Fruit fly (Drosophila melanogaster) whole organism, embryonic: ENCODE data around the gene CG42571.
A peak's percentile ranks its signal among the peaks of the same experiment; 100 is the strongest.

Experiments used
- Asciz ChIP-seq: fragments of 200-800 bp; sonication (Bioruptor generic); optimal IDR thresholded peaks from 2 replicates; lab custom pipeline; 2017; ENCODE audit warnings: missing biosample characterization, mild to moderate bottlenecking, missing genetic modification characterization, missing genetic modification reagents
- Atf6 ChIP-seq: fragments of 200-800 bp; sonication (Bioruptor generic); IDR thresholded peaks from 2 replicates; pipeline ENCODE4 v1.3.6; 2022; ENCODE audit warnings: missing biosample characterization, missing genetic modification characterization
- CG10431 ChIP-seq: fragments of 200-800 bp; sonication (Bioruptor generic); optimal IDR thresholded peaks from 3 replicates; lab custom pipeline; 2018; ENCODE audit warnings: missing biosample characterization, mild to moderate bottlenecking, missing genetic modification characterization
- CG11456 ChIP-seq: fragments of 200-800 bp; sonication (Bioruptor generic); IDR thresholded peaks from 3 replicates; pipeline ENCODE4 v1.3.6; 2022; ENCODE audit warnings: missing biosample characterization, missing genetic modification characterization
- CG11560 ChIP-seq: fragments of 200-800 bp; sonication (Bioruptor generic); IDR thresholded peaks from 3 replicates; pipeline ENCODE4 v1.3.6; 2022; ENCODE audit warnings: missing biosample characterization, missing genetic modification characterization
- CG12071 ChIP-seq: fragments of 200-800 bp; sonication (Bioruptor generic); optimal IDR thresholded peaks from 3 replicates; lab custom pipeline; 2018; ENCODE audit warnings: missing biosample characterization, mild to moderate bottlenecking, missing genetic modification characterization
- CG12659 ChIP-seq: fragments of 200-800 bp; sonication (Bioruptor generic); optimal IDR thresholded peaks from 3 replicates; lab custom pipeline; 2017; ENCODE audit warnings: mild to moderate bottlenecking, missing biosample characterization, missing genetic modification reagents, missing genetic modification characterization
- CG12942 ChIP-seq: fragments of 200-800 bp; sonication (Bioruptor generic); optimal IDR thresholded peaks from 3 replicates; lab custom pipeline; 2016; ENCODE audit warnings: missing biosample characterization, missing genetic modification characterization
- CG13624 ChIP-seq: fragments of 200-800 bp; sonication (Bioruptor generic); optimal IDR thresholded peaks from 2 replicates; lab custom pipeline; 2016; ENCODE audit warnings: missing biosample characterization, missing genetic modification characterization
- CG15696 ChIP-seq: fragments of 200-800 bp; sonication (Bioruptor generic); optimal IDR thresholded peaks from 2 replicates; lab custom pipeline; 2019; ENCODE audit warnings: missing biosample characterization, mild to moderate bottlenecking, missing genetic modification characterization, moderate library complexity
- CG17328 ChIP-seq: fragments of 200-800 bp; sonication (Bioruptor generic); IDR thresholded peaks from 2 replicates; pipeline ENCODE4 v1.3.6; 2022; ENCODE audit warnings: missing biosample characterization, missing genetic modification characterization
- CG17359 ChIP-seq: fragments of 200-800 bp; sonication (Bioruptor generic); optimal IDR thresholded peaks from 3 replicates; lab custom pipeline; 2018; ENCODE audit warnings: missing biosample characterization, mild to moderate bottlenecking, missing genetic modification characterization, moderate library complexity
- CG17385 ChIP-seq: fragments of 200-800 bp; sonication (Bioruptor generic); optimal IDR thresholded peaks from 3 replicates; lab custom pipeline; 2018; ENCODE audit warnings: missing biosample characterization, mild to moderate bottlenecking, missing genetic modification characterization
- CG1792 ChIP-seq: fragments of 200-800 bp; sonication (Bioruptor generic); optimal IDR thresholded peaks from 2 replicates; lab custom pipeline; 2016; ENCODE audit warnings: missing biosample characterization, missing genetic modification characterization
- CG32772 ChIP-seq: fragments of 200-800 bp; sonication (Bioruptor generic); IDR thresholded peaks from 2 replicates; pipeline ENCODE4 v1.3.6; 2022; ENCODE audit warnings: missing biosample characterization, missing genetic modification characterization
- CG5245 ChIP-seq: fragments of 200-800 bp; sonication (Bioruptor generic); optimal IDR thresholded peaks from 3 replicates; lab custom pipeline; 2016; ENCODE audit warnings: missing biosample characterization, missing genetic modification characterization
- CG6175 ChIP-seq: fragments of 200-800 bp; sonication (Bioruptor generic); IDR thresholded peaks from 3 replicates; pipeline ENCODE4 v1.3.6; 2022; ENCODE audit warnings: missing biosample characterization, missing genetic modification characterization
- CG7556 ChIP-seq: fragments of 200-800 bp; sonication (Bioruptor generic); optimal IDR thresholded peaks from 2 replicates; lab custom pipeline; 2017; ENCODE audit warnings: missing biosample characterization, mild to moderate bottlenecking, missing genetic modification characterization
- CHES-1-like ChIP-seq: fragments of 200-800 bp; sonication (Bioruptor generic); optimal IDR thresholded peaks from 2 replicates; lab custom pipeline; 2016; ENCODE audit warnings: missing biosample characterization, missing genetic modification characterization
- Camta ChIP-seq: fragments of 200-800 bp; sonication (Bioruptor generic); optimal IDR thresholded peaks from 2 replicates; lab custom pipeline; 2016; ENCODE audit warnings: missing biosample characterization, missing genetic modification characterization
- Dref ChIP-seq: fragments of 200-800 bp; sonication (Bioruptor generic); IDR thresholded peaks from 2 replicates; pipeline ENCODE4 v1.3.6; 2022; ENCODE audit warnings: missing biosample characterization, missing genetic modification characterization
- E2f1 ChIP-seq: fragments of 200-800 bp; sonication (Bioruptor generic); IDR thresholded peaks from 2 replicates; pipeline ENCODE4 v1.3.6; 2022; ENCODE audit warnings: missing biosample characterization, missing genetic modification characterization
- Ets97D ChIP-seq: fragments of 200-800 bp; sonication (Bioruptor generic); optimal IDR thresholded peaks from 3 replicates; lab custom pipeline; 2016; ENCODE audit warnings: missing biosample characterization, missing genetic modification characterization
- H15 ChIP-seq: fragments of 200-800 bp; sonication (Bioruptor generic); IDR thresholded peaks from 3 replicates; pipeline ENCODE4 v1.3.6; 2022; ENCODE audit warnings: missing biosample characterization, missing genetic modification characterization
- HmgZ ChIP-seq: fragments of 200-800 bp; sonication (Bioruptor generic); optimal IDR thresholded peaks from 2 replicates; lab custom pipeline; 2018; ENCODE audit warnings: missing biosample characterization, mild to moderate bottlenecking, missing genetic modification characterization
- Hr39 ChIP-seq: fragments of >200 bp; optimal IDR thresholded peaks from 2 replicates; lab custom pipeline; 2017
- Max ChIP-seq: fragments of 200-800 bp; sonication (Bioruptor generic); optimal IDR thresholded peaks from 2 replicates; lab custom pipeline; 2016; ENCODE audit warnings: missing biosample characterization, mild to moderate bottlenecking, missing genetic modification characterization
- Nf-YC ChIP-seq: fragments of 200-800 bp; optimal IDR thresholded peaks from 3 replicates; lab custom pipeline; 2019; ENCODE audit warnings: missing biosample characterization, mild to moderate bottlenecking, missing genetic modification characterization, moderate library complexity
- Taf1 ChIP-seq: fragments of 200-800 bp; sonication (Bioruptor generic); IDR thresholded peaks from 2 replicates; pipeline ENCODE4 v1.3.6; 2022; ENCODE audit warnings: missing biosample characterization, missing genetic modification characterization
- abd-A ChIP-seq: fragments of 200-800 bp; sonication (Bioruptor generic); optimal IDR thresholded peaks from 3 replicates; lab custom pipeline; 2019; ENCODE audit warnings: missing biosample characterization, mild to moderate bottlenecking, missing genetic modification characterization, moderate library complexity
- ac ChIP-seq: fragments of 200-800 bp; sonication (Bioruptor generic); optimal IDR thresholded peaks from 3 replicates; lab custom pipeline; 2017; ENCODE audit warnings: missing biosample characterization, mild to moderate bottlenecking, missing genetic modification characterization
- bbx ChIP-seq: fragments of 200-800 bp; sonication (Bioruptor generic); IDR thresholded peaks from 2 replicates; pipeline ENCODE4 v1.3.6; 2022; ENCODE audit warnings: missing biosample characterization, missing genetic modification characterization; ENCODE audit not compliant: partially characterized antibody
- danr ChIP-seq: fragments of 200-800 bp; sonication (Bioruptor generic); IDR thresholded peaks from 2 replicates; pipeline ENCODE4 v1.3.6; 2022; ENCODE audit warnings: missing biosample characterization, missing genetic modification characterization
- ham ChIP-seq: fragments of 200-800 bp; sonication (Bioruptor generic); IDR thresholded peaks from 2 replicates; pipeline ENCODE4 v1.3.6; 2022; ENCODE audit warnings: missing biosample characterization, missing genetic modification characterization
- hbn ChIP-seq: fragments of 200-800 bp; sonication (Bioruptor generic); IDR thresholded peaks from 2 replicates; pipeline ENCODE4 v1.3.6; 2022; ENCODE audit warnings: missing biosample characterization, missing genetic modification characterization; ENCODE audit not compliant: partially characterized antibody
- lola ChIP-seq, 3 experiments: fragments of >200 bp in 2 of 3; fragments of 200-800 bp in 1 of 3; sonication (Bioruptor generic) in 1 of 3; optimal IDR thresholded peaks; 2 replicates each; lab custom pipeline; 2017 to 2019; ENCODE audit warnings: missing biosample characterization in 3 of 3, missing genetic modification characterization in 3 of 3, mild to moderate bottlenecking in 1 of 3, moderate library complexity in 1 of 3
- phol ChIP-seq: fragments of 200-800 bp; sonication (Bioruptor generic); optimal IDR thresholded peaks from 3 replicates; lab custom pipeline; 2018; ENCODE audit warnings: missing biosample characterization, mild to moderate bottlenecking, missing genetic modification characterization, moderate library complexity
- pita ChIP-seq: fragments of 200-800 bp; sonication (Bioruptor generic); optimal IDR thresholded peaks from 2 replicates; lab custom pipeline; 2017; ENCODE audit warnings: missing biosample characterization, mild to moderate bottlenecking, missing genetic modification characterization
- repo ChIP-seq: fragments of 200-800 bp; sonication (Bioruptor generic); optimal IDR thresholded peaks from 2 replicates; lab custom pipeline; 2016; ENCODE audit warnings: missing biosample characterization, missing genetic modification characterization
- rib ChIP-seq: fragments of 200-800 bp; sonication (Bioruptor generic); IDR thresholded peaks from 2 replicates; pipeline ENCODE4 v1.3.6; 2022; ENCODE audit warnings: missing biosample characterization, missing genetic modification characterization
- sd ChIP-seq: fragments of 200-800 bp; sonication (Bioruptor generic); optimal IDR thresholded peaks from 3 replicates; lab custom pipeline; 2018; ENCODE audit warnings: missing biosample characterization, mild to moderate bottlenecking, missing genetic modification characterization, moderate library complexity
- sens ChIP-seq: fragments of 200-800 bp; sonication (Bioruptor generic); peaks from one replicate; lab custom pipeline; 2016; ENCODE audit warnings: missing biosample characterization, missing genetic modification characterization
- seq ChIP-seq: fragments of 200-800 bp; sonication (Bioruptor generic); IDR thresholded peaks from 2 replicates; pipeline ENCODE4 v1.3.6; 2022; ENCODE audit warnings: missing biosample characterization, missing genetic modification characterization
- sna ChIP-seq: fragments of 200-800 bp; sonication (Bioruptor generic); IDR thresholded peaks from 2 replicates; pipeline ENCODE4 v1.3.6; 2022; ENCODE audit warnings: missing biosample characterization, missing genetic modification characterization; ENCODE audit not compliant: partially characterized antibody
- so ChIP-seq: fragments of 200-800 bp; sonication (Bioruptor generic); IDR thresholded peaks from 3 replicates; pipeline ENCODE4 v1.3.6; 2022; ENCODE audit warnings: missing biosample characterization, missing genetic modification characterization
- tap ChIP-seq: fragments of 200-800 bp; optimal IDR thresholded peaks from 3 replicates; lab custom pipeline; 2019; ENCODE audit warnings: missing biosample characterization, mild to moderate bottlenecking, missing genetic modification characterization, moderate library complexity
- tgo ChIP-seq: fragments of 200-800 bp; sonication (Bioruptor generic); IDR thresholded peaks from 3 replicates; pipeline ENCODE4 v1.3.6; 2022; ENCODE audit warnings: missing biosample characterization, missing genetic modification characterization
- toy ChIP-seq: fragments of 200-800 bp; sonication (Bioruptor generic); IDR thresholded peaks from 2 replicates; pipeline ENCODE4 v1.3.6; 2022; ENCODE audit warnings: missing biosample characterization, missing genetic modification characterization
- tup ChIP-seq: fragments of 200-800 bp; sonication (Bioruptor generic); optimal IDR thresholded peaks from 2 replicates; lab custom pipeline; 2016; ENCODE audit warnings: missing biosample characterization, mild to moderate bottlenecking, missing genetic modification characterization, moderate library complexity
- zen2 ChIP-seq: fragments of 200-800 bp; sonication (Bioruptor generic); IDR thresholded peaks from 3 replicates; pipeline ENCODE4 v1.3.6; 2022; ENCODE audit warnings: missing biosample characterization, missing genetic modification characterization; ENCODE audit not compliant: partially characterized antibody
- zfh2 ChIP-seq: fragments of 200-800 bp; sonication (Bioruptor generic); optimal IDR thresholded peaks from 2 replicates; lab custom pipeline; 2016; ENCODE audit warnings: missing biosample characterization, missing genetic modification characterization

The CG42571 gene

DNA sequence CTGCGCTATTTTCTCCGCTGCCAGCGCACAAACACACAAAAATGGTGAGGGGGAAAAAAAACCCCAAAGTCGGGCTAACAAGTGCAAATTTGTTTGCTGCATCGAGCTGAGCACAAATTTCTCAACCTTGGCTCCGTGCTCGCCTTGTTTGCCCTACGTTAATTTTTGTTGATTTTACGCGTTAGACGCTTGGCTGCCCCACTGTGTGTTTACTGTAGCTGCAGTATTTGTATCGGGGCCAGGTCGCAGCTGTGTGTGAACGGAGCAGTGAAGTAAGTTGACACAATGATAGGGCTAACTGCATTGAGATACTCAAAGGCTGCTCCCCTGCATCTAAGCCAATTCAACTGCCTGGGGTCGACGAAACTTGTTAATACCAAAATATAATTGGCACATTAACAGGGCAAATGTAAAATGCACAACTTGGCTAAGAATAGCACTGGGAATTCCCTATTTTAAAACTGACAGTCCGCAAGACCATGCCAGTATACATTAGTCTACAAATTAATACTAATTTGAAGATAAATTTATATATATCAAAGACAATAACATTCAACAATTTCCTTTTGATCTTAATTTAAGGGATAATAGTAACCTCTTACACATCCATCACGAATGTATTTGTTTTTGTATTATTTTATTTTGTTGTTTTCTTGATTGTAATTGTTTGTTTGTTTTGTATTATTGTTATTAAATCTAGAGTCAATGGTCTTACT lies at the start of gene CG42571 (continued):
- TF ChIP-seq lola (GFP tag; optimal IDR thresholded peaks at IDR 0.05; lab: Kevin White, UChicago): peak in 1 of 3 experiments; percentile 31
- peak; percentile 22; the same call in 1 of the 2 replicates for TF ChIP-seq Atf6 (GFP tag; lab: Robert Waterston, UW)
- no peak for TF ChIP-seq tgo (GFP tag; lab: Robert Waterston, UW)
- no peak for TF ChIP-seq zen2
- no peak for TF ChIP-seq Hr39
- no peak for TF ChIP-seq H15 (GFP tag; lab: Robert Waterston, UW)
- TF ChIP-seq Asciz (GFP tag; lab: Kevin White, UChicago): peak; percentile 33
- TF ChIP-seq Max (GFP tag; lab: Kevin White, UChicago): no peak
- peak; percentile 66; the same call in 1 of the 2 replicates for TF ChIP-seq seq
- peak; percentile 80 for TF ChIP-seq ac (GFP tag; lab: Kevin White, UChicago)
- peak; percentile 9 for TF ChIP-seq CG7556 (GFP tag; lab: Kevin White, UChicago)
- TF ChIP-seq sna: no peak
- TF ChIP-seq repo (GFP tag; lab: Kevin White, UChicago): peak; percentile 8
- no peak for TF ChIP-seq pita (GFP tag; lab: Kevin White, UChicago)
- TF ChIP-seq CG5245 (GFP tag; lab: Kevin White, UChicago): no peak
- TF ChIP-seq CG1792 (GFP tag; lab: Kevin White, UChicago): no peak
- TF ChIP-seq CG12659 (GFP tag; lab: Kevin White, UChicago): no peak
- TF ChIP-seq Taf1: no peak
- peak; percentile 38 for TF ChIP-seq CG17385 (GFP tag; lab: Kevin White, UChicago)
- no peak for TF ChIP-seq hbn
- TF ChIP-seq bbx (GFP tag; lab: Robert Waterston, UW): no peak
- peak; percentile 37 for TF ChIP-seq Camta (GFP tag; lab: Kevin White, UChicago)
- TF ChIP-seq CG11456 (GFP tag; lab: Robert Waterston, UW): no peak
- TF ChIP-seq Ets97D (GFP tag; lab: Kevin White, UChicago): no peak
- peak; percentile 43 for TF ChIP-seq CG12942 (GFP tag; lab: Kevin White, UChicago)
- TF ChIP-seq toy (GFP tag; lab: Robert Waterston, UW): no peak
- TF ChIP-seq phol (tag; lab: Kevin White, UChicago): no peak
- TF ChIP-seq CG6175 (GFP tag; lab: Robert Waterston, UW): no peak
- no peak for TF ChIP-seq so (GFP tag; lab: Robert Waterston, UW)
- TF ChIP-seq tap: no peak
- TF ChIP-seq sens (GFP tag; lab: Kevin White, UChicago): peak; percentile 92
- no peak for TF ChIP-seq E2f1 (GFP tag; lab: Robert Waterston, UW)
- TF ChIP-seq Dref: no peak
- no peak for TF ChIP-seq CHES-1-like
- peak; percentile 52 for TF ChIP-seq CG12071 (GFP tag; lab: Kevin White, UChicago)
- no peak for TF ChIP-seq sd (tag; lab: Kevin White, UChicago)
- peak; percentile 54; the same call in 1 of the 2 replicates for TF ChIP-seq CG17328 (GFP tag; lab: Robert Waterston, UW)
- TF ChIP-seq CG11560 (tag; lab: Robert Waterston, UW): no peak
- no peak for TF ChIP-seq Nf-YC (tag; lab: Kevin White, UChicago)
- TF ChIP-seq ham: no peak
- no peak for TF ChIP-seq CG32772 (GFP tag; lab: Robert Waterston, UW)
- TF ChIP-seq tup (GFP tag; lab: Kevin White, UChicago): no peak
- no peak for TF ChIP-seq zfh2 (GFP tag; lab: Kevin White, UChicago)
- no peak for TF ChIP-seq rib
- TF ChIP-seq CG13624 (GFP tag; lab: Kevin White, UChicago): no peak
- no peak for TF ChIP-seq abd-A (tag; lab: Kevin White, UChicago)
- TF ChIP-seq CG10431: peak; percentile 45
- peak; percentile 52 for TF ChIP-seq CG17359 (tag; lab: Kevin White, UChicago)
- peak; percentile 60 for TF ChIP-seq CG15696 (tag; lab: Kevin White, UChicago)
- TF ChIP-seq danr (GFP tag; lab: Robert Waterston, UW): no peak
- peak; percentile 15 for TF ChIP-seq HmgZ
